Worm (Caenorhabditis elegans) whole organism, L1 larva: ENCODE data around the gene C32D5.11.

Experiments
- C04F5.9 ChIP-seq: sonication (generic microtip); optimal IDR thresholded peaks from 2 replicates; lab custom pipeline; 2016; ENCODE audit warnings: missing genetic modification characterization, missing compliant biosample characterization
- aha-1 ChIP-seq: fragments of 150-350 bp; optimal IDR thresholded peaks from 2 replicates; lab custom pipeline; 2014; ENCODE audit warnings: missing biosample characterization, missing genetic modification characterization
- alr-1 ChIP-seq: fragments of 200-800 bp; sonication (Bioruptor generic); optimal IDR thresholded peaks from 2 replicates; lab custom pipeline; 2018; ENCODE audit warnings: borderline replicate concordance, mild to moderate bottlenecking, missing genetic modification characterization, missing compliant biosample characterization
- blmp-1 ChIP-seq: fragments of 150-350 bp; optimal IDR thresholded peaks from 2 replicates; lab custom pipeline; 2014; ENCODE audit warnings: missing biosample characterization, missing genetic modification characterization
- ceh-63 ChIP-seq: fragments of 200-800 bp; sonication (Bioruptor generic); optimal IDR thresholded peaks from 2 replicates; lab custom pipeline; 2018; ENCODE audit warnings: mild to moderate bottlenecking, missing genetic modification characterization, missing compliant biosample characterization
- ceh-82 ChIP-seq, 3 experiments: fragments of 150-350 bp in 1 of 3; sonication (generic microtip) in 2 of 3; optimal IDR thresholded peaks; 2 replicates each; lab custom pipeline; 2014 to 2017; ENCODE audit warnings: missing biosample characterization in 3 of 3, missing genetic modification characterization in 3 of 3
- ceh-90 ChIP-seq: sonication (generic microtip); optimal IDR thresholded peaks from 2 replicates; lab custom pipeline; 2016; ENCODE audit warnings: missing genetic modification characterization, missing compliant biosample characterization
- ces-1 ChIP-seq: fragments of 150-350 bp; optimal IDR thresholded peaks from 2 replicates; lab custom pipeline; 2014; ENCODE audit warnings: missing biosample characterization, missing genetic modification reagents, missing genetic modification characterization
- dpl-1 ChIP-seq, 3 experiments: fragments of 150-350 bp in 2 of 3; sonication (generic microtip) in 1 of 3; optimal IDR thresholded peaks; 2 replicates each; lab custom pipeline; 2014 to 2017; ENCODE audit warnings: missing biosample characterization in 3 of 3, missing genetic modification characterization in 3 of 3, missing genetic modification reagents in 3 of 3
- dsc-1 ChIP-seq: sonication (generic microtip); optimal IDR thresholded peaks from 2 replicates; lab custom pipeline; 2016; ENCODE audit warnings: mild to moderate bottlenecking, missing genetic modification characterization, missing compliant biosample characterization
- efl-1 ChIP-seq, 4 experiments: fragments of 150-350 bp; optimal IDR thresholded peaks in 3 of 4; peaks in 1 of 4; 1 replicate in 1 of 4; 2 replicates in 3 of 4; lab custom pipeline; 2014; ENCODE audit warnings: missing biosample characterization in 2 of 4, missing genetic modification characterization in 2 of 4, missing genetic modification reagents in 2 of 4
- egl-13 ChIP-seq: sonication (generic microtip); optimal IDR thresholded peaks from 2 replicates; lab custom pipeline; 2016; ENCODE audit warnings: missing genotype, missing genetic modification reagents, missing genetic modification characterization, missing compliant biosample characterization
- egl-27 ChIP-seq, 2 experiments: fragments of 150-350 bp in 1 of 2; sonication (generic microtip); optimal IDR thresholded peaks; 3 replicates each; lab custom pipeline; 2017 to 2018; ENCODE audit warnings: missing biosample characterization in 2 of 2, missing genetic modification characterization in 2 of 2, missing genetic modification reagents in 2 of 2
- elt-2 ChIP-seq: sonication (generic microtip); optimal IDR thresholded peaks from 2 replicates; lab custom pipeline; 2016; ENCODE audit warnings: missing genetic modification characterization, mild to moderate bottlenecking, inconsistent platforms, missing compliant biosample characterization, missing genetic modification reagents
- elt-3 ChIP-seq, 6 experiments: fragments of 150-350 bp in 1 of 6; sonication (generic microtip); optimal IDR thresholded peaks; 2 replicates each; lab custom pipeline; 2017 to 2018; ENCODE audit warnings: missing biosample characterization in 6 of 6, missing genetic modification characterization in 6 of 6, inconsistent platforms in 1 of 6
- fkh-10 ChIP-seq: sonication (generic microtip); optimal IDR thresholded peaks from 2 replicates; lab custom pipeline; 2017; ENCODE audit warnings: missing biosample characterization, missing genetic modification reagents, missing genetic modification characterization
- fkh-8 ChIP-seq: sonication (generic microtip); optimal IDR thresholded peaks from 2 replicates; lab custom pipeline; 2016; ENCODE audit warnings: mild to moderate bottlenecking, missing genetic modification characterization, missing compliant biosample characterization
- hpl-2 ChIP-seq: fragments of 150-350 bp; optimal IDR thresholded peaks from 2 replicates; lab custom pipeline; 2014; ENCODE audit warnings: missing biosample characterization, missing genetic modification reagents, missing genetic modification characterization
- lin-14 ChIP-seq: fragments of 200-800 bp; sonication (Bioruptor generic); optimal IDR thresholded peaks from 2 replicates; lab custom pipeline; 2018; ENCODE audit warnings: mild to moderate bottlenecking, missing genetic modification characterization, moderate library complexity, missing compliant biosample characterization
- lin-35 ChIP-seq, 2 experiments: fragments of 150-350 bp; optimal IDR thresholded peaks; 2 replicates each; lab custom pipeline; 2014; ENCODE audit warnings: missing biosample characterization in 2 of 2, missing genetic modification characterization in 2 of 2, missing genetic modification reagents in 2 of 2
- lir-3 ChIP-seq: sonication (generic microtip); optimal IDR thresholded peaks from 2 replicates; lab custom pipeline; 2016; ENCODE audit warnings: mild to moderate bottlenecking, missing genetic modification characterization, moderate library complexity, missing compliant biosample characterization; ENCODE audit not compliant: poor library complexity
- lsy-2 ChIP-seq, 2 experiments: fragments of 150-350 bp; optimal IDR thresholded peaks; 2 replicates each; lab custom pipeline; 2014; ENCODE audit warnings: missing biosample characterization in 2 of 2, missing genetic modification characterization in 2 of 2
- nhr-11 ChIP-seq: fragments of 150-350 bp; optimal IDR thresholded peaks from 2 replicates; lab custom pipeline; 2014; ENCODE audit warnings: missing biosample characterization, missing genetic modification characterization
- nhr-19 ChIP-seq: fragments of 200-800 bp; sonication (Bioruptor generic); conservative IDR thresholded peaks from 2 replicates; pipeline ENCODE4 v1.3.6; 2022; ENCODE audit warnings: missing genetic modification characterization, missing compliant biosample characterization
- nhr-237 ChIP-seq: fragments of 150-350 bp; optimal IDR thresholded peaks from 2 replicates; lab custom pipeline; 2014; ENCODE audit warnings: missing biosample characterization, missing genetic modification characterization
- nhr-28 ChIP-seq: fragments of 150-350 bp; optimal IDR thresholded peaks from 2 replicates; lab custom pipeline; 2014; ENCODE audit warnings: missing biosample characterization, missing genetic modification characterization
- pax-3 ChIP-seq: fragments of 200-800 bp; sonication (Bioruptor generic); optimal IDR thresholded peaks from 2 replicates; lab custom pipeline; 2018; ENCODE audit warnings: mild to moderate bottlenecking, missing genetic modification characterization, moderate library complexity, missing compliant biosample characterization
- pqm-1 ChIP-seq: sonication (generic microtip); optimal IDR thresholded peaks from 3 replicates; lab custom pipeline; 2017; ENCODE audit warnings: missing biosample characterization, missing genetic modification characterization
- skn-1 ChIP-seq: fragments of 150-350 bp; optimal IDR thresholded peaks from 2 replicates; lab custom pipeline; 2014; ENCODE audit warnings: missing biosample characterization, missing genetic modification characterization
- snpc-4 ChIP-seq: fragments of 150-350 bp; optimal IDR thresholded peaks from 2 replicates; lab custom pipeline; 2014; ENCODE audit warnings: missing biosample characterization, missing genetic modification characterization
- snu-23 ChIP-seq: sonication (generic microtip); optimal IDR thresholded peaks from 2 replicates; lab custom pipeline; 2016; ENCODE audit warnings: missing genetic modification characterization, missing compliant biosample characterization
- sptf-1 ChIP-seq: fragments of 150-350 bp; optimal IDR thresholded peaks from 2 replicates; lab custom pipeline; 2014; ENCODE audit warnings: missing biosample characterization, missing genetic modification characterization
- sup-37 ChIP-seq: fragments of 200-800 bp; sonication (Bioruptor generic); optimal IDR thresholded peaks from 2 replicates; lab custom pipeline; 2018; ENCODE audit warnings: mild to moderate bottlenecking, missing genetic modification characterization, missing compliant biosample characterization
- tlp-1 ChIP-seq: fragments of 150-350 bp; optimal IDR thresholded peaks from 2 replicates; lab custom pipeline; 2014; ENCODE audit warnings: missing biosample characterization, missing genetic modification characterization
- unc-62 ChIP-seq: fragments of 150-350 bp; optimal IDR thresholded peaks from 2 replicates; lab custom pipeline; 2014; ENCODE audit warnings: missing biosample characterization, missing genetic modification reagents, missing genetic modification characterization
- unc-98 ChIP-seq: fragments of 200-800 bp; sonication (Bioruptor generic); IDR thresholded peaks from 2 replicates; pipeline ENCODE4 v1.3.6; 2022; ENCODE audit warnings: missing genetic modification characterization, missing compliant biosample characterization
- xbp-1 ChIP-seq: sonication (generic microtip); optimal IDR thresholded peaks from 2 replicates; lab custom pipeline; 2016; ENCODE audit warnings: missing genetic modification characterization, missing compliant biosample characterization

Gene C32D5.11

DNA sequence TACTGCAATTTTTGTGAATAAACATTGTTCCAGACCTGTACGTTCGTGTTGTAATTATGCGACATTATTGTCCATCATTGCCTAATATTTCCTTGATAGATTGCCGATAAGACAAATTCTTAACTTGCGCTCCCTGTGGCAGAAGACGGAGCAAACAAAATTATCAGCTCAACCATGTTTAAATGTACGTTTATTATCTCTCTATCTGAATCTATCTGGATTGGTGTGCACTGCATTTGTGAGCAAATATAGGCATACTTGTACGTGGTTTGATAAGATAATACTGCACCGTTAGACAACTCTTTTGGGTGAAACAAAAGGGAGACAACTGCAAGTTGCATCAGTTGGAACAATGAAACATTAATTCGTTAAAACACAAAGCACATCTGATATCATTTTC is 27.9 kb downstream of the C32D5.11 start (continued):
- TF ChIP-seq sptf-1 (no peak), lsy-2 (tag; optimal IDR thresholded peaks at IDR 0.05; lab: Kevin White, UChicago) (no peak), pax-3 (tag; lab: Kevin White, UChicago) (peak; percentile 6), lin-14 (GFP tag; lab: Kevin White, UChicago) (peak; percentile 22), snpc-4 (tag; lab: Kevin White, UChicago) (no peak), nhr-28 (tag; lab: Kevin White, UChicago) (no peak), aha-1 (tag; lab: Kevin White, UChicago) (no peak), nhr-19 (no peak), pqm-1 (tag; lab: Kevin White, UChicago) (peak; percentile 39), fkh-10 (GFP tag; lab: Kevin White, UChicago) (no peak), fkh-8 (tag; lab: Kevin White, UChicago) (no peak), ces-1 (GFP tag; lab: Kevin White, UChicago) (no peak), egl-27 (tag; optimal IDR thresholded peaks at IDR 0.05; lab: Kevin White, UChicago) (no peak), alr-1 (no peak), unc-98 (GFP tag; lab: Robert Waterston, UW) (no peak), sup-37 (GFP tag; lab: Kevin White, UChicago) (no peak), hpl-2 (GFP tag; lab: Kevin White, UChicago) (no peak), nhr-237 (tag; lab: Kevin White, UChicago) (no peak), skn-1 (tag; lab: Kevin White, UChicago) (no peak), ceh-82 (tag; optimal IDR thresholded peaks at IDR 0.05; lab: Kevin White, UChicago) (no peak), lir-3 (tag; lab: Kevin White, UChicago) (no peak)

DNA sequence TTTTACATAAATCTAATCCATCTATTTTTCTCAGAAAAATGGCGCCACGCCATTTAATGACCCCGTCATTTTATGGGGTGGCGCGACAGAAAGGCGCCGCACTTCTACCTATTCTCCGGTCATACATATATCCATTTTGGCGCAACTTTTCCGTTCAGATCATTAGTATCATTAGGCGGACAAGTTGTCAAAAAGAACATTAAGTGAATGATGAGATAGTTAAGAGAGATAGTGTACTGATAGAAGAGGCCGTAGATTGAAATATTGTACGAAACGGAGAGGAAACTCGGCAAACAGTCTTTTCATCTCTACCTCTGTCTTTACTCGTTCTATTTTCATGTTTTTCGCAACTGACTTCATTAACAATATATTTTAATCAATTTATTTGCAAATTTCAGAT is 31.2 kb downstream of the C32D5.11 start, which contains the start of gene sma-6:
Gene sma-6, plus strand, starts transcription at position 399 of the 400 bp plus-strand sequence.
- TF ChIP-seq elt-3 (tag; optimal IDR thresholded peaks at IDR 0.05; lab: Kevin White, UChicago) = peak in 1 of 6 experiments; percentile 63
- peak in 1 of 2 experiments; percentile 37 for TF ChIP-seq lin-35 (GFP tag; optimal IDR thresholded peaks at IDR 0.05; lab: Kevin White, UChicago)
- peak; percentile 68 for TF ChIP-seq blmp-1
- peak in 1 of 3 experiments; percentile 7 for TF ChIP-seq dpl-1 (GFP tag; optimal IDR thresholded peaks at IDR 0.05; lab: Kevin White, UChicago)
- no peak for TF ChIP-seq nhr-11
- peak in 1 of 2 experiments; percentile 23 for TF ChIP-seq lsy-2 (tag; optimal IDR thresholded peaks at IDR 0.05; lab: Kevin White, UChicago)
- TF ChIP-seq dsc-1 (tag; lab: Kevin White, UChicago) = no peak
- peak; percentile 46 for TF ChIP-seq lin-14 (GFP tag; lab: Kevin White, UChicago)
- no peak for TF ChIP-seq ceh-63 (GFP tag; lab: Kevin White, UChicago)
- TF ChIP-seq efl-1 (optimal IDR thresholded peaks at IDR 0.05; lab: Kevin White, UChicago) = no peak
- peak in 1 of 2 experiments; percentile 94 for TF ChIP-seq efl-1 (GFP tag; optimal IDR thresholded peaks at IDR 0.05 in 1 of 2; lab: Kevin White, UChicago)
- peak; percentile 10 for TF ChIP-seq snu-23 (GFP tag; lab: Kevin White, UChicago)
- no peak for TF ChIP-seq egl-13 (tag; lab: Kevin White, UChicago)

ce11 chrII:6322979-6323378 is 32.3 kb downstream of the C32D5.11 start, which contains the start of gene C32D5.4:
Gene C32D5.4, minus strand, starts transcription at chrII:6323079.
- no peak for TF ChIP-seq ceh-90 (tag; lab: Kevin White, UChicago)
- TF ChIP-seq C04F5.9 = no peak
- no peak for TF ChIP-seq xbp-1 (tag; lab: Kevin White, UChicago)
- TF ChIP-seq unc-62 (GFP tag; lab: Kevin White, UChicago) = no peak
- TF ChIP-seq elt-2 = no peak
- no peak for TF ChIP-seq snu-23 (GFP tag; lab: Kevin White, UChicago)
- TF ChIP-seq tlp-1 (tag; lab: Kevin White, UChicago) = no peak
- no peak for TF ChIP-seq sup-37 (GFP tag; lab: Kevin White, UChicago)
